Fruit fly (Drosophila melanogaster) whole organism, prepupa: ENCODE measurements around the gene Lsd-1.

Experiments used
- Blimp-1 ChIP-seq: fragments of 200-800 bp; sonication (Bioruptor generic); optimal IDR thresholded peaks from 3 replicates; lab custom pipeline; 2017; ENCODE audit warnings: missing biosample characterization, missing genetic modification characterization, mild to moderate bottlenecking, moderate library complexity, missing genetic modification reagents
- CG10631 ChIP-seq: fragments of 200-800 bp; sonication (Bioruptor generic); optimal IDR thresholded peaks from 2 replicates; lab custom pipeline; 2016; ENCODE audit warnings: missing biosample characterization, missing genetic modification characterization
- CG10669 ChIP-seq: fragments of 200-800 bp; sonication (Bioruptor generic); optimal IDR thresholded peaks from 3 replicates; lab custom pipeline; 2018; ENCODE audit warnings: missing biosample characterization, mild to moderate bottlenecking, missing genetic modification characterization, moderate library complexity
- CG11294 ChIP-seq: fragments of 200-800 bp; sonication (Bioruptor generic); IDR thresholded peaks from 2 replicates; pipeline ENCODE4 v1.3.6; 2022; ENCODE audit warnings: missing biosample characterization, missing genetic modification characterization
- CG11762 ChIP-seq: fragments of 200-800 bp; sonication (Bioruptor generic); optimal IDR thresholded peaks from 3 replicates; lab custom pipeline; 2016; ENCODE audit warnings: missing biosample characterization, missing genetic modification characterization; ENCODE audit not compliant: insufficient read depth
- CG11902 ChIP-seq: fragments of 200-800 bp; sonication (Bioruptor generic); optimal IDR thresholded peaks from 3 replicates; lab custom pipeline; 2016; ENCODE audit warnings: missing biosample characterization, missing genetic modification characterization
- CG15336 ChIP-seq: fragments of 200-800 bp; sonication (Bioruptor generic); IDR thresholded peaks from 2 replicates; pipeline ENCODE4 v1.3.6; 2022; ENCODE audit warnings: missing biosample characterization, missing genetic modification characterization
- CG16779 ChIP-seq: fragments of 200-800 bp; sonication (Bioruptor generic); optimal IDR thresholded peaks from 3 replicates; lab custom pipeline; 2017; ENCODE audit warnings: missing biosample characterization, mild to moderate bottlenecking, missing genetic modification characterization
- CG3032 ChIP-seq: fragments of 200-800 bp; optimal IDR thresholded peaks from 2 replicates; lab custom pipeline; 2019; ENCODE audit warnings: missing biosample characterization, mild to moderate bottlenecking, missing genetic modification characterization, moderate library complexity
- CG31627 ChIP-seq: fragments of 200-800 bp; sonication (Bioruptor generic); optimal IDR thresholded peaks from 3 replicates; lab custom pipeline; 2016; ENCODE audit warnings: missing biosample characterization, missing genetic modification characterization
- CG32006 ChIP-seq: fragments of 200-800 bp; sonication (Bioruptor generic); optimal IDR thresholded peaks from 3 replicates; lab custom pipeline; 2017; ENCODE audit warnings: missing biosample characterization, mild to moderate bottlenecking, missing genetic modification characterization
- CG3919 ChIP-seq: fragments of 200-800 bp; sonication (Bioruptor generic); optimal IDR thresholded peaks from 3 replicates; lab custom pipeline; 2016; ENCODE audit warnings: missing biosample characterization, missing genetic modification characterization
- CG6163 ChIP-seq: fragments of 200-800 bp; sonication (Bioruptor generic); IDR thresholded peaks from 3 replicates; pipeline ENCODE4 v1.3.6; 2022; ENCODE audit warnings: missing biosample characterization, missing genetic modification characterization
- CG6276 ChIP-seq: fragments of 200-800 bp; sonication (Bioruptor generic); optimal IDR thresholded peaks from 2 replicates; lab custom pipeline; 2017; ENCODE audit warnings: missing biosample characterization, mild to moderate bottlenecking, missing genetic modification characterization
- CG6792 ChIP-seq: fragments of 200-800 bp; sonication (Bioruptor generic); optimal IDR thresholded peaks from 3 replicates; lab custom pipeline; 2016; ENCODE audit warnings: missing biosample characterization, missing genetic modification characterization
- CG6808 ChIP-seq: fragments of 200-800 bp; sonication (Bioruptor generic); optimal IDR thresholded peaks from 3 replicates; lab custom pipeline; 2017; ENCODE audit warnings: missing biosample characterization, missing genetic modification characterization, mild to moderate bottlenecking, moderate library complexity, missing genetic modification reagents
- CG6854 ChIP-seq: fragments of 200-800 bp; sonication (Bioruptor generic); optimal IDR thresholded peaks from 2 replicates; lab custom pipeline; 2017; ENCODE audit warnings: missing biosample characterization, mild to moderate bottlenecking, missing genetic modification characterization
- CG7368 ChIP-seq: fragments of 200-800 bp; sonication (Bioruptor generic); optimal IDR thresholded peaks from 3 replicates; lab custom pipeline; 2016; ENCODE audit warnings: missing biosample characterization, missing genetic modification characterization
- CG8119 ChIP-seq: fragments of 200-800 bp; sonication (Bioruptor generic); IDR thresholded peaks from 3 replicates; pipeline ENCODE4 v1.3.6; 2022; ENCODE audit warnings: missing biosample characterization, missing genetic modification characterization
- CG8319 ChIP-seq: fragments of 200-800 bp; sonication (Bioruptor generic); optimal IDR thresholded peaks from 3 replicates; lab custom pipeline; 2016; ENCODE audit warnings: missing biosample characterization, missing genetic modification characterization
- CG8632 ChIP-seq: fragments of 200-800 bp; sonication (Bioruptor generic); optimal IDR thresholded peaks from 3 replicates; lab custom pipeline; 2016; ENCODE audit warnings: missing biosample characterization, missing genetic modification characterization
- CG9139 ChIP-seq: fragments of 200-800 bp; sonication (Bioruptor generic); optimal IDR thresholded peaks from 3 replicates; lab custom pipeline; 2017; ENCODE audit warnings: missing biosample characterization, mild to moderate bottlenecking, missing genetic modification characterization
- Eip75B ChIP-seq: fragments of 200-800 bp; sonication (Bioruptor generic); optimal IDR thresholded peaks from 3 replicates; lab custom pipeline; 2016; ENCODE audit warnings: missing biosample characterization, missing genetic modification characterization
- Eip78C ChIP-seq: fragments of 200-800 bp; sonication (Bioruptor generic); peaks from one replicate; lab custom pipeline; 2016; ENCODE audit warnings: missing biosample characterization, missing genetic modification characterization
- Ets21C ChIP-seq: fragments of 200-800 bp; sonication (Bioruptor generic); optimal IDR thresholded peaks from 3 replicates; lab custom pipeline; 2016; ENCODE audit warnings: missing biosample characterization, missing genetic modification characterization
- Ets96B ChIP-seq: fragments of 200-800 bp; optimal IDR thresholded peaks from 2 replicates; lab custom pipeline; 2019; ENCODE audit warnings: missing biosample characterization, mild to moderate bottlenecking, missing genetic modification characterization, moderate library complexity
- Gug ChIP-seq: fragments of 200-800 bp; sonication (Bioruptor generic); IDR thresholded peaks from 2 replicates; pipeline ENCODE4 v1.3.6; 2022; ENCODE audit warnings: missing biosample characterization, missing genetic modification characterization
- Hr39 ChIP-seq: fragments of 200-800 bp; sonication (Bioruptor generic); optimal IDR thresholded peaks from 2 replicates; lab custom pipeline; 2016; ENCODE audit warnings: missing biosample characterization, missing genetic modification characterization
- Lpt ChIP-seq: fragments of 200-800 bp; sonication (Bioruptor generic); optimal IDR thresholded peaks from 3 replicates; lab custom pipeline; 2016; ENCODE audit warnings: missing biosample characterization, missing genetic modification characterization
- Met ChIP-seq: fragments of 200-800 bp; sonication (Bioruptor generic); optimal IDR thresholded peaks from 3 replicates; lab custom pipeline; 2016; ENCODE audit warnings: missing biosample characterization, missing genetic modification characterization
- OdsH ChIP-seq: fragments of 200-800 bp; sonication (Bioruptor generic); optimal IDR thresholded peaks from 3 replicates; lab custom pipeline; 2016; ENCODE audit warnings: missing biosample characterization, missing genetic modification characterization
- Smox ChIP-seq: fragments of 200-800 bp; sonication (Bioruptor generic); optimal IDR thresholded peaks from 3 replicates; lab custom pipeline; 2016; ENCODE audit warnings: missing biosample characterization, missing genetic modification characterization
- Sox102F ChIP-seq: fragments of 200-800 bp; sonication (Bioruptor generic); optimal IDR thresholded peaks from 2 replicates; lab custom pipeline; 2016; ENCODE audit warnings: missing biosample characterization, mild to moderate bottlenecking, missing genetic modification characterization
- Sox14 ChIP-seq: fragments of 200-800 bp; sonication (Bioruptor generic); optimal IDR thresholded peaks from 3 replicates; lab custom pipeline; 2016; ENCODE audit warnings: missing biosample characterization, missing genetic modification characterization
- Sox15 ChIP-seq: fragments of 200-800 bp; sonication (Bioruptor generic); optimal IDR thresholded peaks from 3 replicates; lab custom pipeline; 2016; ENCODE audit warnings: missing biosample characterization, missing genetic modification characterization
- achi ChIP-seq: fragments of 200-800 bp; sonication (Bioruptor generic); optimal IDR thresholded peaks from 3 replicates; lab custom pipeline; 2016; ENCODE audit warnings: missing biosample characterization, missing genetic modification characterization
- acj6 ChIP-seq: fragments of 200-800 bp; sonication (Bioruptor generic); optimal IDR thresholded peaks from 3 replicates; lab custom pipeline; 2016; ENCODE audit warnings: missing biosample characterization, missing genetic modification characterization
- cyc ChIP-seq: fragments of 200-800 bp; sonication (Bioruptor generic); optimal IDR thresholded peaks from 3 replicates; lab custom pipeline; 2016; ENCODE audit warnings: missing biosample characterization, missing genetic modification characterization
- dac ChIP-seq: fragments of 200-800 bp; sonication (Bioruptor generic); optimal IDR thresholded peaks from 2 replicates; lab custom pipeline; 2017; ENCODE audit warnings: missing biosample characterization, mild to moderate bottlenecking, missing genetic modification characterization
- dsx ChIP-seq: fragments of 200-800 bp; optimal IDR thresholded peaks from 3 replicates; lab custom pipeline; 2019; ENCODE audit warnings: missing biosample characterization, mild to moderate bottlenecking, missing genetic modification characterization, moderate library complexity; ENCODE audit not compliant: poor library complexity, severe bottlenecking
- eg ChIP-seq: fragments of 200-800 bp; sonication (Bioruptor generic); IDR thresholded peaks from 3 replicates; pipeline ENCODE4 v1.3.6; 2022; ENCODE audit warnings: missing biosample characterization, missing genetic modification characterization
- esn ChIP-seq: fragments of 200-800 bp; sonication (Bioruptor generic); optimal IDR thresholded peaks from 2 replicates; lab custom pipeline; 2016; ENCODE audit warnings: missing biosample characterization, mild to moderate bottlenecking, missing genetic modification characterization, moderate library complexity
- fd59A ChIP-seq: fragments of 200-800 bp; sonication (Bioruptor generic); optimal IDR thresholded peaks from 2 replicates; lab custom pipeline; 2017; ENCODE audit warnings: missing biosample characterization, mild to moderate bottlenecking, missing genetic modification characterization, missing genetic modification reagents
- fd85E ChIP-seq: fragments of 200-800 bp; sonication (Bioruptor generic); optimal IDR thresholded peaks from 3 replicates; lab custom pipeline; 2016; ENCODE audit warnings: missing biosample characterization, missing genetic modification characterization
- fkh ChIP-seq: fragments of 200-800 bp; sonication (Bioruptor generic); optimal IDR thresholded peaks from 3 replicates; lab custom pipeline; 2017; ENCODE audit warnings: missing biosample characterization, mild to moderate bottlenecking, missing genetic modification characterization, moderate library complexity
- net ChIP-seq: fragments of 200-800 bp; sonication (Bioruptor generic); optimal IDR thresholded peaks from 3 replicates; lab custom pipeline; 2016; ENCODE audit warnings: missing biosample characterization, missing genetic modification characterization
- pdm3 ChIP-seq: fragments of 200-800 bp; sonication (Bioruptor generic); optimal IDR thresholded peaks from 3 replicates; lab custom pipeline; 2016; ENCODE audit warnings: missing biosample characterization, missing genetic modification characterization
- spab ChIP-seq: fragments of 200-800 bp; sonication (Bioruptor generic); optimal IDR thresholded peaks from 2 replicates; lab custom pipeline; 2017; ENCODE audit warnings: missing biosample characterization, mild to moderate bottlenecking, missing genetic modification characterization, missing genetic modification reagents
- ss ChIP-seq, 2 experiments: fragments of 200-800 bp; sonication (Bioruptor generic); optimal IDR thresholded peaks; 2 replicates in 1 of 2; 3 replicates in 1 of 2; lab custom pipeline; 2017 to 2018; ENCODE audit warnings: mild to moderate bottlenecking in 2 of 2, missing biosample characterization in 2 of 2, missing genetic modification characterization in 2 of 2, moderate library complexity in 1 of 2
- svp ChIP-seq: fragments of 200-800 bp; sonication (Bioruptor generic); peaks from one replicate; lab custom pipeline; 2016; ENCODE audit warnings: missing biosample characterization, missing genetic modification characterization

The Lsd-1 gene

DNA sequence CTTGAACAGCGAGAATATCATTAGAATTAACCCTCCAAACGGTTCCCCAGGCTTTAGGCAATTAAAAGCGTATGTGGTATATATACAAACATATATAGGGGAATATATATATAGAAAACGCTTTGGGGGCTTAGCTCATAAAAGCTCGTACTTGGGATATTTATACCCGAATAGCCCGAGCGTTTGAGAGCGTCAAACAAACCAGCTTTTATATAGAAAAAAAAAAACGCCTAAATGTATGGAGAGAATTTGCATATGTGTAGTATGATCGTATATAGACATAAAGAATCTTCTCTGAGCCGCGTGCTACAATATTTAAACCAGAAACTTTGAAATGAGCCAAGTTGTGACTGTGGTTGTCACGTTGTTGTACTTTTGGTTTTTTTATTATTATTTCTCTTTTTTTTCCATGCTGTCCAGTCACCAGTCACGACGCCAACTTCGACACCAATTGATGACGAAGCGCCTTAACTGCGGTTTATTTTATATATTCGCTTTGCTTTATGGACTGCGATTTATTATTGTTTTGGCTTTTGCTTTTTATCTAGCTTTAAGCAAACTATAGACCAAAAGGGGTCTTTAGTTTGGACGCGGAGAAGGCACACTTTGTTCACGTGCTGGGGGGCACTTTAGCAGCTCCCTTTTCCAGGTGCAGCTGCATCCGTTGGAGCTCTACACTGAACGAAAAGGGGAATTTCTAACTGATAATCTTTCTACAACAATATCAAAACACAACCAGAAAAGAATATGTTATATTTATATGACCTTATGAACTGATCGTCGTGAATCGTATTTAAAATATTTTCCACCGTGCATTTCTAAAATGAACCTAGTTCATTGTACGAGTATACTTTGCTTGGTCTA, 23.3 kb downstream of the Lsd-1 start:
- TF ChIP-seq eg (GFP tag; lab: Robert Waterston, UW) (peak; percentile 73), CG6276 (GFP tag; lab: Kevin White, UChicago) (peak; percentile 46), CG9139 (GFP tag; lab: Kevin White, UChicago) (peak; percentile 5), ss (GFP tag; optimal IDR thresholded peaks at IDR 0.05; lab: Kevin White, UChicago) (peak; percentile 1 to 88), Met (GFP tag; lab: Kevin White, UChicago) (peak; percentile 23), dsx (GFP tag; lab: Kevin White, UChicago) (peak; percentile 88), CG32006 (GFP tag; lab: Kevin White, UChicago) (peak; percentile 50), CG11762 (GFP tag; lab: Kevin White, UChicago) (peak; percentile 20), fd85E (GFP tag; lab: Kevin White, UChicago) (no peak), OdsH (GFP tag; lab: Kevin White, UChicago) (peak; percentile 24), spab (GFP tag; lab: Kevin White, UChicago) (peak; percentile 35), CG11902 (no peak), Lpt (GFP tag; lab: Kevin White, UChicago) (no peak), achi (GFP tag; lab: Kevin White, UChicago) (peak; percentile 32), Ets96B (tag; lab: Kevin White, UChicago) (peak; percentile 47), Sox14 (peak; percentile 20), CG6163 (peak; percentile 85), Gug (peak; percentile 71), net (GFP tag; lab: Kevin White, UChicago) (peak; percentile 44), CG6854 (no peak), Smox (GFP tag; lab: Kevin White, UChicago) (no peak), Eip75B (GFP tag; lab: Kevin White, UChicago) (peak; percentile 42), Eip78C (GFP tag; lab: Kevin White, UChicago) (peak; percentile 96), CG7368 (GFP tag; lab: Kevin White, UChicago) (peak; percentile 65), esn (GFP tag; lab: Kevin White, UChicago) (no peak), CG3919 (peak; percentile 83), CG10631 (GFP tag; lab: Kevin White, UChicago) (peak; percentile 34), fd59A (GFP tag; lab: Kevin White, UChicago) (peak; percentile 35), CG3032 (peak; percentile 78), Blimp-1 (GFP tag; lab: Kevin White, UChicago) (no peak), svp (no peak), CG11294 (peak; percentile 49; the same call in 1 of the 2 replicates), dac (GFP tag; lab: Kevin White, UChicago) (no peak), Hr39 (GFP tag; lab: Kevin White, UChicago) (no peak), cyc (GFP tag; lab: Kevin White, UChicago) (peak; percentile 29), CG15336 (peak; percentile 13; the same call in 1 of the 2 replicates), Sox15 (GFP tag; lab: Kevin White, UChicago) (no peak), fkh (GFP tag; lab: Kevin White, UChicago) (no peak), Ets21C (GFP tag; lab: Kevin White, UChicago) (no peak), CG8632 (no peak), CG8319 (GFP tag; lab: Kevin White, UChicago) (no peak), CG8119 (GFP tag; lab: Robert Waterston, UW) (0 out of 3 replicates have a peak, but pooled peaks have one; percentile 24), Sox102F (GFP tag; lab: Kevin White, UChicago) (no peak), acj6 (GFP tag; lab: Kevin White, UChicago) (peak; percentile 32), CG16779 (tag; lab: Kevin White, UChicago) (no peak), CG10669 (GFP tag; lab: Kevin White, UChicago) (peak; percentile 40), CG6808 (GFP tag; lab: Kevin White, UChicago) (peak; percentile 44), pdm3 (GFP tag; lab: Kevin White, UChicago) (peak; percentile 12), CG31627 (GFP tag; lab: Kevin White, UChicago) (no peak), CG6792 (GFP tag; lab: Kevin White, UChicago) (no peak)
